Fruit fly (Drosophila melanogaster) whole organism, prepupa: ENCODE results near the gene CG32264.

Experiments used
- Blimp-1 ChIP-seq: fragments of 200-800 bp; sonication (Bioruptor generic); optimal IDR thresholded peaks from 3 replicates; lab custom pipeline; 2017; ENCODE audit warnings: missing biosample characterization, missing genetic modification characterization, mild to moderate bottlenecking, moderate library complexity, missing genetic modification reagents
- CG10631 ChIP-seq: fragments of 200-800 bp; sonication (Bioruptor generic); optimal IDR thresholded peaks from 2 replicates; lab custom pipeline; 2016; ENCODE audit warnings: missing biosample characterization, missing genetic modification characterization
- CG11294 ChIP-seq: fragments of 200-800 bp; sonication (Bioruptor generic); IDR thresholded peaks from 2 replicates; pipeline ENCODE4 v1.3.6; 2022; ENCODE audit warnings: missing biosample characterization, missing genetic modification characterization
- CG11762 ChIP-seq: fragments of 200-800 bp; sonication (Bioruptor generic); optimal IDR thresholded peaks from 3 replicates; lab custom pipeline; 2016; ENCODE audit warnings: missing biosample characterization, missing genetic modification characterization; ENCODE audit not compliant: insufficient read depth
- CG15336 ChIP-seq: fragments of 200-800 bp; sonication (Bioruptor generic); IDR thresholded peaks from 2 replicates; pipeline ENCODE4 v1.3.6; 2022; ENCODE audit warnings: missing biosample characterization, missing genetic modification characterization
- CG1621 ChIP-seq: fragments of 200-800 bp; sonication (Bioruptor generic); optimal IDR thresholded peaks from 3 replicates; lab custom pipeline; 2018; ENCODE audit warnings: missing biosample characterization, mild to moderate bottlenecking, missing genetic modification characterization
- CG16779 ChIP-seq: fragments of 200-800 bp; sonication (Bioruptor generic); optimal IDR thresholded peaks from 3 replicates; lab custom pipeline; 2017; ENCODE audit warnings: missing biosample characterization, mild to moderate bottlenecking, missing genetic modification characterization
- CG3032 ChIP-seq: fragments of 200-800 bp; optimal IDR thresholded peaks from 2 replicates; lab custom pipeline; 2019; ENCODE audit warnings: missing biosample characterization, mild to moderate bottlenecking, missing genetic modification characterization, moderate library complexity
- CG31627 ChIP-seq: fragments of 200-800 bp; sonication (Bioruptor generic); optimal IDR thresholded peaks from 3 replicates; lab custom pipeline; 2016; ENCODE audit warnings: missing biosample characterization, missing genetic modification characterization
- CG32006 ChIP-seq: fragments of 200-800 bp; sonication (Bioruptor generic); optimal IDR thresholded peaks from 3 replicates; lab custom pipeline; 2017; ENCODE audit warnings: missing biosample characterization, mild to moderate bottlenecking, missing genetic modification characterization
- CG34406 ChIP-seq: fragments of 200-800 bp; sonication (Bioruptor generic); optimal IDR thresholded peaks from 3 replicates; lab custom pipeline; 2016; ENCODE audit warnings: missing biosample characterization, missing genetic modification characterization
- CG3919 ChIP-seq: fragments of 200-800 bp; sonication (Bioruptor generic); optimal IDR thresholded peaks from 3 replicates; lab custom pipeline; 2016; ENCODE audit warnings: missing biosample characterization, missing genetic modification characterization
- CG4318 ChIP-seq: fragments of 200-800 bp; sonication (Bioruptor generic); optimal IDR thresholded peaks from 3 replicates; lab custom pipeline; 2017; ENCODE audit warnings: missing biosample characterization, mild to moderate bottlenecking, missing genetic modification characterization
- CG6163 ChIP-seq: fragments of 200-800 bp; sonication (Bioruptor generic); IDR thresholded peaks from 3 replicates; pipeline ENCODE4 v1.3.6; 2022; ENCODE audit warnings: missing biosample characterization, missing genetic modification characterization
- CG6276 ChIP-seq: fragments of 200-800 bp; sonication (Bioruptor generic); optimal IDR thresholded peaks from 2 replicates; lab custom pipeline; 2017; ENCODE audit warnings: missing biosample characterization, mild to moderate bottlenecking, missing genetic modification characterization
- CG6792 ChIP-seq: fragments of 200-800 bp; sonication (Bioruptor generic); optimal IDR thresholded peaks from 3 replicates; lab custom pipeline; 2016; ENCODE audit warnings: missing biosample characterization, missing genetic modification characterization
- CG6808 ChIP-seq: fragments of 200-800 bp; sonication (Bioruptor generic); optimal IDR thresholded peaks from 3 replicates; lab custom pipeline; 2017; ENCODE audit warnings: missing biosample characterization, missing genetic modification characterization, mild to moderate bottlenecking, moderate library complexity, missing genetic modification reagents
- CG6854 ChIP-seq: fragments of 200-800 bp; sonication (Bioruptor generic); optimal IDR thresholded peaks from 2 replicates; lab custom pipeline; 2017; ENCODE audit warnings: missing biosample characterization, mild to moderate bottlenecking, missing genetic modification characterization
- CG7368 ChIP-seq: fragments of 200-800 bp; sonication (Bioruptor generic); optimal IDR thresholded peaks from 3 replicates; lab custom pipeline; 2016; ENCODE audit warnings: missing biosample characterization, missing genetic modification characterization
- CG8119 ChIP-seq: fragments of 200-800 bp; sonication (Bioruptor generic); IDR thresholded peaks from 3 replicates; pipeline ENCODE4 v1.3.6; 2022; ENCODE audit warnings: missing biosample characterization, missing genetic modification characterization
- CG8319 ChIP-seq: fragments of 200-800 bp; sonication (Bioruptor generic); optimal IDR thresholded peaks from 3 replicates; lab custom pipeline; 2016; ENCODE audit warnings: missing biosample characterization, missing genetic modification characterization
- CG8632 ChIP-seq: fragments of 200-800 bp; sonication (Bioruptor generic); optimal IDR thresholded peaks from 3 replicates; lab custom pipeline; 2016; ENCODE audit warnings: missing biosample characterization, missing genetic modification characterization
- Eip78C ChIP-seq: fragments of 200-800 bp; sonication (Bioruptor generic); peaks from one replicate; lab custom pipeline; 2016; ENCODE audit warnings: missing biosample characterization, missing genetic modification characterization
- Eip93F ChIP-seq: fragments of 200-800 bp; sonication (Bioruptor generic); optimal IDR thresholded peaks from 2 replicates; lab custom pipeline; 2016; ENCODE audit warnings: missing biosample characterization, mild to moderate bottlenecking, missing genetic modification characterization
- Ets21C ChIP-seq: fragments of 200-800 bp; sonication (Bioruptor generic); optimal IDR thresholded peaks from 3 replicates; lab custom pipeline; 2016; ENCODE audit warnings: missing biosample characterization, missing genetic modification characterization
- Gug ChIP-seq: fragments of 200-800 bp; sonication (Bioruptor generic); IDR thresholded peaks from 2 replicates; pipeline ENCODE4 v1.3.6; 2022; ENCODE audit warnings: missing biosample characterization, missing genetic modification characterization
- Hr38 ChIP-seq: sonication (Bioruptor generic); optimal IDR thresholded peaks from 2 replicates; lab custom pipeline; 2016; ENCODE audit warnings: missing biosample characterization, missing genetic modification characterization
- Hr39 ChIP-seq: fragments of 200-800 bp; sonication (Bioruptor generic); optimal IDR thresholded peaks from 2 replicates; lab custom pipeline; 2016; ENCODE audit warnings: missing biosample characterization, missing genetic modification characterization
- Lpt ChIP-seq: fragments of 200-800 bp; sonication (Bioruptor generic); optimal IDR thresholded peaks from 3 replicates; lab custom pipeline; 2016; ENCODE audit warnings: missing biosample characterization, missing genetic modification characterization
- Met ChIP-seq: fragments of 200-800 bp; sonication (Bioruptor generic); optimal IDR thresholded peaks from 3 replicates; lab custom pipeline; 2016; ENCODE audit warnings: missing biosample characterization, missing genetic modification characterization
- Sox102F ChIP-seq: fragments of 200-800 bp; sonication (Bioruptor generic); optimal IDR thresholded peaks from 2 replicates; lab custom pipeline; 2016; ENCODE audit warnings: missing biosample characterization, mild to moderate bottlenecking, missing genetic modification characterization
- Sox14 ChIP-seq: fragments of 200-800 bp; sonication (Bioruptor generic); optimal IDR thresholded peaks from 3 replicates; lab custom pipeline; 2016; ENCODE audit warnings: missing biosample characterization, missing genetic modification characterization
- Sox15 ChIP-seq: fragments of 200-800 bp; sonication (Bioruptor generic); optimal IDR thresholded peaks from 3 replicates; lab custom pipeline; 2016; ENCODE audit warnings: missing biosample characterization, missing genetic modification characterization
- achi ChIP-seq: fragments of 200-800 bp; sonication (Bioruptor generic); optimal IDR thresholded peaks from 3 replicates; lab custom pipeline; 2016; ENCODE audit warnings: missing biosample characterization, missing genetic modification characterization
- acj6 ChIP-seq: fragments of 200-800 bp; sonication (Bioruptor generic); optimal IDR thresholded peaks from 3 replicates; lab custom pipeline; 2016; ENCODE audit warnings: missing biosample characterization, missing genetic modification characterization
- cyc ChIP-seq: fragments of 200-800 bp; sonication (Bioruptor generic); optimal IDR thresholded peaks from 3 replicates; lab custom pipeline; 2016; ENCODE audit warnings: missing biosample characterization, missing genetic modification characterization
- dsx ChIP-seq: fragments of 200-800 bp; optimal IDR thresholded peaks from 3 replicates; lab custom pipeline; 2019; ENCODE audit warnings: missing biosample characterization, mild to moderate bottlenecking, missing genetic modification characterization, moderate library complexity; ENCODE audit not compliant: poor library complexity, severe bottlenecking
- eg ChIP-seq: fragments of 200-800 bp; sonication (Bioruptor generic); IDR thresholded peaks from 3 replicates; pipeline ENCODE4 v1.3.6; 2022; ENCODE audit warnings: missing biosample characterization, missing genetic modification characterization
- esn ChIP-seq: fragments of 200-800 bp; sonication (Bioruptor generic); optimal IDR thresholded peaks from 2 replicates; lab custom pipeline; 2016; ENCODE audit warnings: missing biosample characterization, mild to moderate bottlenecking, missing genetic modification characterization, moderate library complexity
- fd59A ChIP-seq: fragments of 200-800 bp; sonication (Bioruptor generic); optimal IDR thresholded peaks from 2 replicates; lab custom pipeline; 2017; ENCODE audit warnings: missing biosample characterization, mild to moderate bottlenecking, missing genetic modification characterization, missing genetic modification reagents
- lz ChIP-seq: fragments of 200-800 bp; sonication (Bioruptor generic); optimal IDR thresholded peaks from 3 replicates; lab custom pipeline; 2016; ENCODE audit warnings: missing biosample characterization, missing genetic modification characterization
- net ChIP-seq: fragments of 200-800 bp; sonication (Bioruptor generic); optimal IDR thresholded peaks from 3 replicates; lab custom pipeline; 2016; ENCODE audit warnings: missing biosample characterization, missing genetic modification characterization
- pdm3 ChIP-seq: fragments of 200-800 bp; sonication (Bioruptor generic); optimal IDR thresholded peaks from 3 replicates; lab custom pipeline; 2016; ENCODE audit warnings: missing biosample characterization, missing genetic modification characterization
- salr ChIP-seq, 2 experiments: fragments of 200-800 bp; sonication (Bioruptor generic); optimal IDR thresholded peaks; 3 replicates each; lab custom pipeline; 2016 to 2018; ENCODE audit warnings: missing biosample characterization in 2 of 2, missing genetic modification characterization in 2 of 2, mild to moderate bottlenecking in 1 of 2
- spab ChIP-seq: fragments of 200-800 bp; sonication (Bioruptor generic); optimal IDR thresholded peaks from 2 replicates; lab custom pipeline; 2017; ENCODE audit warnings: missing biosample characterization, mild to moderate bottlenecking, missing genetic modification characterization, missing genetic modification reagents
- ss ChIP-seq, 2 experiments: fragments of 200-800 bp; sonication (Bioruptor generic); optimal IDR thresholded peaks; 2 replicates in 1 of 2; 3 replicates in 1 of 2; lab custom pipeline; 2017 to 2018; ENCODE audit warnings: mild to moderate bottlenecking in 2 of 2, missing biosample characterization in 2 of 2, missing genetic modification characterization in 2 of 2, moderate library complexity in 1 of 2
- svp ChIP-seq: fragments of 200-800 bp; sonication (Bioruptor generic); peaks from one replicate; lab custom pipeline; 2016; ENCODE audit warnings: missing biosample characterization, missing genetic modification characterization
- topi ChIP-seq: fragments of 200-800 bp; sonication (Bioruptor generic); optimal IDR thresholded peaks from 3 replicates; lab custom pipeline; 2016; ENCODE audit warnings: missing biosample characterization, missing genetic modification characterization
- vri ChIP-seq: fragments of 200-800 bp; sonication (Bioruptor generic); optimal IDR thresholded peaks from 3 replicates; lab custom pipeline; 2016; ENCODE audit warnings: missing biosample characterization, mild to moderate bottlenecking, missing genetic modification characterization

The CG32264 gene

DNA sequence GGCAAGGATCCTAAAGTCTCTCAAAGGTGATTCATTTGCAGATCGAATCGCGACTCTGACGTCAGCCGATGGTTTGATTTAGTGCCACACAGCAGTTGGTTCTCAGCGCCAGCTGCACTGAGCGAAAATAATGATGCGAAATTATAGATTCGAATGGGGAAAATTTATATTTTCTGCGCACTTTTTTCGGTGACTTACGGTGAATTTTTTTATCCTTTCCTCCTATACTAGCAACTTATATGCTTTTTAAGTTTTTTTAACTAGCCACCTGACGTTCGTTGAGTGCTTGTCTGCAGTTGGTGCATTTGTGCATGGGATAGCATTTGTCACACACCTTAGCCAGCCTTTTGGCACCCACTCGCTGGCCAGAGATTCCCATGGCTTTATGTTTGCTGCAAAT lies 120.0 kb downstream of the CG32264 start (continued):
- TF ChIP-seq svp (GFP tag; lab: Kevin White, UChicago) (no peak), Hr38 (GFP tag; lab: Kevin White, UChicago) (no peak), Eip93F (GFP tag; lab: Kevin White, UChicago) (no peak), CG11294 (GFP tag; lab: Robert Waterston, UW) (0 out of 2 replicates have a peak, but pooled peaks have one; percentile 8), CG6276 (GFP tag; lab: Kevin White, UChicago) (no peak), CG31627 (GFP tag; lab: Kevin White, UChicago) (peak; percentile 6), Sox102F (GFP tag; lab: Kevin White, UChicago) (no peak), CG6808 (no peak), Blimp-1 (GFP tag; lab: Kevin White, UChicago) (no peak), Hr39 (GFP tag; lab: Kevin White, UChicago) (peak; percentile 6), lz (GFP tag; lab: Kevin White, UChicago) (peak; percentile 22), eg (GFP tag; lab: Robert Waterston, UW) (0 out of 3 replicates have a peak, but pooled peaks have one; percentile 52), salr (GFP tag; optimal IDR thresholded peaks at IDR 0.05; lab: Kevin White, UChicago) (no peak), esn (GFP tag; lab: Kevin White, UChicago) (peak; percentile 10), CG8119 (GFP tag; lab: Robert Waterston, UW) (no peak), Sox14 (GFP tag; lab: Kevin White, UChicago) (no peak), cyc (GFP tag; lab: Kevin White, UChicago) (no peak), ss (GFP tag; optimal IDR thresholded peaks at IDR 0.05; lab: Kevin White, UChicago) (no peak), CG16779 (no peak), spab (no peak)

DNA sequence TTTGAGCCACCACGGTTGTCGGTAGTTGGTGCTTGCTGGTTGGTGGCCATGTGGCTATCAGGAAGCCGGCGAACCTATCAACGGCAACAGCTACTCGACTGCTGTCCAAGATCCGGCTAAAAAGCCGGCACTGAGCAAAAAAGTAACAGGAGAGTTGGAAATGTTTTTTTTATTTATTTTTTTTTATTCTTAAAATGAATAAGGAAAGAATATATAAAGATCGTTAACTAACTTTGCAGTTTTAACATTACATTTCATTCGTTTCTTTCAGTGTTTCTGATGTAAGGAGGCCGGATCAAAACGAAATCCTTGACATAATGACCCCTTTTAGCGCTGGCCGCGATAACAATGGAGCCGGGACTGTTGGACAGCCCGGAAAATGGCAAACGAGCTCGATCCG lies 122.3 kb downstream of the CG32264 start:
- TF ChIP-seq achi (GFP tag; lab: Kevin White, UChicago), result peak; percentile 22
- TF ChIP-seq CG4318 (GFP tag; lab: Kevin White, UChicago), result peak; percentile 24
- no peak for TF ChIP-seq Eip93F (GFP tag; lab: Kevin White, UChicago)
- TF ChIP-seq CG3032, result no peak
- TF ChIP-seq Sox14 (GFP tag; lab: Kevin White, UChicago), result no peak
- no peak for TF ChIP-seq Sox15 (GFP tag; lab: Kevin White, UChicago)
- no peak for TF ChIP-seq CG16779
- TF ChIP-seq CG6854 (GFP tag; lab: Kevin White, UChicago), result no peak
- no peak for TF ChIP-seq Blimp-1 (GFP tag; lab: Kevin White, UChicago)
- TF ChIP-seq CG6792 (GFP tag; lab: Kevin White, UChicago), result no peak
- TF ChIP-seq net (GFP tag; lab: Kevin White, UChicago), result no peak
- no peak for TF ChIP-seq vri (GFP tag; lab: Kevin White, UChicago)
- peak; percentile 15 for TF ChIP-seq CG3919 (GFP tag; lab: Kevin White, UChicago)
- TF ChIP-seq CG8319, result no peak
- peak; percentile 29 for TF ChIP-seq CG6276 (GFP tag; lab: Kevin White, UChicago)
- TF ChIP-seq svp (GFP tag; lab: Kevin White, UChicago), result peak; percentile 2
- peak; percentile 0 for TF ChIP-seq CG34406
- TF ChIP-seq CG11762 (GFP tag; lab: Kevin White, UChicago), result no peak
- TF ChIP-seq Gug (GFP tag; lab: Robert Waterston, UW), result no peak
- TF ChIP-seq salr (GFP tag; optimal IDR thresholded peaks at IDR 0.05; lab: Kevin White, UChicago), result no peak
- no peak for TF ChIP-seq fd59A (GFP tag; lab: Kevin White, UChicago)
- peak; percentile 53 for TF ChIP-seq CG32006
- no peak for TF ChIP-seq CG1621 (tag; lab: Kevin White, UChicago)
- TF ChIP-seq topi (GFP tag; lab: Kevin White, UChicago), result no peak
- peak; percentile 22 for TF ChIP-seq CG10631 (GFP tag; lab: Kevin White, UChicago)
- peak; percentile 44; the same call in 1 of the 3 replicates for TF ChIP-seq CG6163
- TF ChIP-seq Ets21C (GFP tag; lab: Kevin White, UChicago), result no peak
- TF ChIP-seq CG8119 (GFP tag; lab: Robert Waterston, UW), result peak; percentile 57; the same call in 2 of the 3 replicates
- no peak for TF ChIP-seq Met (GFP tag; lab: Kevin White, UChicago)
- TF ChIP-seq CG8632 (GFP tag; lab: Kevin White, UChicago), result no peak
- TF ChIP-seq lz (GFP tag; lab: Kevin White, UChicago), result no peak
- TF ChIP-seq esn (GFP tag; lab: Kevin White, UChicago), result no peak
- TF ChIP-seq acj6, result no peak
- TF ChIP-seq CG7368 (GFP tag; lab: Kevin White, UChicago), result no peak
- peak; percentile 80 for TF ChIP-seq Eip78C (GFP tag; lab: Kevin White, UChicago)
- TF ChIP-seq CG15336 (GFP tag; lab: Robert Waterston, UW), result peak; percentile 60
- TF ChIP-seq pdm3, result peak; percentile 25
- TF ChIP-seq dsx, result no peak
- peak; percentile 8 for TF ChIP-seq CG6808
- TF ChIP-seq Lpt (GFP tag; lab: Kevin White, UChicago), result no peak
